Worm (Caenorhabditis elegans) whole organism, L2 larva: ENCODE measurements around the gene ZK1236.1.

Experiments used
- R02D3.7 ChIP-seq: fragments of 150-350 bp; optimal IDR thresholded peaks from 2 replicates; lab custom pipeline; 2014; ENCODE audit warnings: missing biosample characterization, missing genetic modification characterization
- blmp-1 ChIP-seq: sonication (generic microtip); optimal IDR thresholded peaks from 2 replicates; lab custom pipeline; 2017; ENCODE audit warnings: missing genetic modification characterization, mild to moderate bottlenecking, missing compliant biosample characterization, antibody characterized with exemption, moderate library complexity; ENCODE audit not compliant: insufficient read depth

- peak; percentile 64 for TF ChIP-seq R02D3.7
- TF ChIP-seq blmp-1 (tag; lab: Kevin White, UChicago), result peak; percentile 89
Measured at ce11 chrIII:8446940-8447403, 17.9 kb downstream of the ZK1236.1 start, which contains the start of gene rpn-3.
